Worm (Caenorhabditis elegans): ENCODE results near the gene scb-1.

DNA sequence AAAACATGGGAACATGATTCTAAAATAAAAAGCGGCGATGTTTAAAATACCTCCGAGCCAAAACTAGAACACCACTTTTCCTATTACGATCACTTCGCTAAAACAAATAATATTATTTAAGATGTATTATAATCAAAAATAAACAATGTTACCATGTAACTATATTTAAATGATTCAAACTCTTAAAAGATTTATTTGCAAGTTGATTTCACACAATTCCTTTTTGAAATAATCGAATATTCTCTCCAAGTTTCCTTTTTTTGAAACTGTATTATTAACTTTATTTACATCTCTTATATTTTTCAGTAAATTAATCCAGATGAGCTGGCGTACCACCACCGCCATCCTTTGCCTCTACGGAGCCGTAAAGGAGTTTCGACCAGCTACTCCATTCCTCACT lies 21.7 kb upstream of the scb-1 start, which contains the start of gene folt-1:
- TF ChIP-seq F13C5.2 (tag; optimal IDR thresholded peaks at IDR 0.05) (no peak), scrt-1 (GFP tag; IDR thresholded peaks at IDR 0.05) (no peak), tbx-11 (GFP tag; IDR thresholded peaks at IDR 0.05) (no peak), ama-1 (optimal IDR thresholded peaks at IDR 0.05) (no peak), pes-1 (GFP tag; IDR thresholded peaks at IDR 0.05) (no peak), ceh-13 (GFP tag; optimal IDR thresholded peaks at IDR 0.05) (no peak), hmg-4 (GFP tag; optimal IDR thresholded peaks at IDR 0.05) (no peak), hnd-1 (tag; optimal IDR thresholded peaks at IDR 0.05) (no peak), sea-1 (GFP tag; conservative IDR thresholded peaks at IDR 0.05) (no peak), tra-4 (tag; optimal IDR thresholded peaks at IDR 0.05) (no peak), tbx-37 (GFP tag; conservative IDR thresholded peaks at IDR 0.05) (no peak), B0310.2 (tag; optimal IDR thresholded peaks at IDR 0.05) (no peak), ets-7 (tag; optimal IDR thresholded peaks at IDR 0.05) (no peak), ceh-36 (tag; optimal IDR thresholded peaks at IDR 0.05) (no peak)
